Fruit fly (Drosophila melanogaster) whole organism: ENCODE data around the gene CG13050.

ENCODE experiments used
- CG8478 ChIP-seq: fragments of >200 bp; optimal IDR thresholded peaks from 2 replicates; lab custom pipeline; 2018; ENCODE audit warnings: inconsistent platforms
- Dll ChIP-seq: fragments of >200 bp; optimal IDR thresholded peaks from 2 replicates; lab custom pipeline; 2017
- psq ChIP-seq: fragments of >200 bp; optimal IDR thresholded peaks from 2 replicates; lab custom pipeline; 2017

DNA sequence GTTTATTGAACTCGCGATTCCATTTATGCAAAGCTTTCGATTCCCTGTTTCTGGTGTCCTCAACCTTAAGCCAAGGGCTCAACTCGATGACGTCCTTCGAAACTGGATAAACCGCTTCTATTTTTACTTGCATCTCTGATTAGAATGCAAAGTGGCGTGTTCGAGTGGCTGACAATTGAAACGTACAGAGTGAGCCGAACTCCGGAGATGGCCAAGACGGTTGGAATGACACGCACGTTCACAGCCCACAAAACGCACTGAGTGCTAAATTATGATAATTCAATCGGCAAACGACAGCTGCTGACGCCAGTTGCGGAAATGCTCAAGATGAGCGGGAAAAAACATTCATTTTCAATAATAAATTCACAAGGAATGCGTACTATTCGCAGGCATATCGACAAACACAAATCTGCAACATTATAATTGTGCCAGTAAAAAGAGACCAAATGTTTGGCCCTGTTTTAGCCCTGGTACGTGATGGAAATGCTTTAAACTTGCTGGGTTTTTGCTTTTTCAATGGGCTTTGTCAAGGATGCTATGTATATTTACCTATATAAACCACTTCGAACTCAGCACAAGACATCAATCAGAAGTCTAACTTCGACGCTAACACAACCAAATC, 6.6 kb downstream of the CG13050 start, which contains the start of gene CG13066:
- TF ChIP-seq CG8478 (lab: Kevin White, UChicago), result no peak
- no peak for TF ChIP-seq psq (lab: Kevin White, UChicago)
- TF ChIP-seq Dll (lab: Kevin White, UChicago), result no peak
